Fruit fly (Drosophila melanogaster) whole organism, larva: ENCODE data around the gene GATAd.

Experiments used
- noc ChIP-seq: fragments of 200-800 bp; sonication (Bioruptor generic); optimal IDR thresholded peaks from 3 replicates; lab custom pipeline; 2019; ENCODE audit warnings: missing biosample characterization, mild to moderate bottlenecking, missing genetic modification characterization, moderate library complexity

The GATAd gene

DNA sequence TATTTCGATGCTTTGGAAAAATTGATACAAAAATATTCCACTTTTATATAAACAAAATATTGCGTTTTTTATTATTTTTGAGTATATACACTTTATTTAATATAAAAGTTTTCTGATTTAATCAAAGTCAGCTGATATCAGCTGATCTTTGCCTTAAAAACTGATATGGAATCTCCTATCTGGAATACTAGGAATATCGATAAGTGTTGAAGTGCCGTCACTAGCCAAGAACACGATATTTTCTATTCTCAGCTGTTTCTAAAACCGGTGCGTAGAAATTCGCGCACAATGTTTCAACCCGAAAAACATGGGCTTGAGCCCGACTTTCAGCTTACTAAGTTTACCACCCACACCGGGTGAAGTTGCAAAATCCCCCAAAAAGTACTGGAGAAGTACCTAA is 8.9 kb downstream of the GATAd start, which contains the start of gene Sps2:
TSS of gene Sps2 (plus strand) at position 124 of the 400 bp plus-strand sequence.
- TF ChIP-seq noc (tag; lab: Kevin White, UChicago), result no peak

- TF ChIP-seq noc (tag; lab: Kevin White, UChicago), result no peak
These were observed 10.6 kb downstream of the GATAd start, which contains the start of gene Frmd5 for dm6 chr2L:10344029-10344606. Gene Frmd5 (plus strand): TSS chr2L:10344442.

- TF ChIP-seq noc (tag; lab: Kevin White, UChicago), result no peak
These were observed 17.6 kb downstream of the GATAd start for dm6 chr2L:10351130-10351529.

- TF ChIP-seq noc (tag; lab: Kevin White, UChicago), result no peak
These were observed 20.3 kb downstream of the GATAd start, which contains the start of gene CG34367 for dm6 chr2L:10353871-10354270. Gene CG34367 (minus strand): TSS chr2L:10353905.

DNA sequence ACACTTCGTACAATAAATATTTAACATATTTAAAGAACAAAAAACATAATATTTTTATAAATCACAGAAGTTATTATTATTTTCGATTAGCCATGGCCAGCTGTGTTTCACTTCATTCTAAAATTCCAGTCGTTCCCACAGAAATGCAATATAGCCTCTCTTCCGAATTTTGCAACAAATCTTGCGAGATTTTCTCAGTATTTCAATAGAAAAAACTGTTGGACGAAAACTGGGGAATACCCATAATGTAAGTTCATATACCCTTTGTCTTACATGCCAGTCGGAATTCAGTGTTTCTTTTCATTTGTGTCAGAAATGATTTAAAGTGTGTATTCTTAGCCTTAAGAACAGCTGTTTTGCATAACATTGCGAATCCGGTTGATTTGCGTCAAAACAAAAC is 23.0 kb downstream of the GATAd start, which contains the start of the genes CtsL4 and ClpP:
TSS of gene CtsL4 (minus strand) at position 90 of the 400 bp plus-strand sequence.
TSS of gene ClpP (plus strand) at position 288 of the 400 bp plus-strand sequence.
- no peak for TF ChIP-seq noc (tag; lab: Kevin White, UChicago)

dm6 chr2L:10362408-10363067 is 29.0 kb downstream of the GATAd start, which contains the start of the genes Cand1 and pim:
Gene Cand1 (minus strand): TSS chr2L:10362707.
Gene pim (plus strand): TSS chr2L:10362989.
- no peak for TF ChIP-seq noc (tag; lab: Kevin White, UChicago)

DNA sequence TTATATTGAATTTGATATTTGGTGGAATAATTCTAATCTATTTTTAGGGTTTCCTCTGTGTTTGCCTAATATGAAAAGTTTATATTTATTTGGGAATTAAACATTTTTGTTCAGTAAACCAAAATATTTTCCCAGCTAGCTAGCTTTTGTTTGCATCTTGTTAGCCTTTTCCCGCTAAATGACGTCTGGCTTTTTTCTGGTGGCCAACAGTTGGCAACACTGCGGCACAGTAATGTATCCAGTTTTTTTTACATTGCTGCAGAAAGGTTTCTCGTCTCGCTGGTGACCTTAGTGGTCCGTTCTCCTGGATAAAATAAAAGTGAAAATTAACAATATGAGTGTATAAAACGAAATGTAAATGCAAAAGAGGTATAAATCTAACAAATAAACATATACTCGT is 30.7 kb downstream of the GATAd start, which contains the start of gene lft:
TSS of gene lft (plus strand) at position 243 of the 400 bp plus-strand sequence.
- no peak for TF ChIP-seq noc (tag; lab: Kevin White, UChicago)

DNA sequence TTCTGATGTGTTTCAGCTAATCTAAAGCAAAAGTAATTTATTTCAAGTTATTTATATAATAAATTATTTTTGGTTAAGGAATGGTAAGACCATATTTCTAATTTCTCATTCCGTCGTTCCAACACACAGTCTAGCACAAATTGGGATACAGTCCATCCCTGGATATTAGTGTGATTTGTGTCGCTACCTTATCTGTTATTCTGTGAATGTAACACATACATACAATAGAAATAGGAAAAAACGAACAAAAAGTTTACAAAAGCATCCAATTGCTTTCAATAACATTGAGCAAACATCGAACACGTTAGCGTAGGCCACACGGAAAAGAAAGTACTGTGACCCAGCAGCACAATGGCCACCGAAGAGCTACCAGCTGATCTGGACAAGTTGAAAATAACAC is 33.0 kb downstream of the GATAd start, which contains the start of gene CG5056:
TSS of gene CG5056 (plus strand) at position 168 of the 400 bp plus-strand sequence.
- no peak for TF ChIP-seq noc (tag; lab: Kevin White, UChicago)

DNA sequence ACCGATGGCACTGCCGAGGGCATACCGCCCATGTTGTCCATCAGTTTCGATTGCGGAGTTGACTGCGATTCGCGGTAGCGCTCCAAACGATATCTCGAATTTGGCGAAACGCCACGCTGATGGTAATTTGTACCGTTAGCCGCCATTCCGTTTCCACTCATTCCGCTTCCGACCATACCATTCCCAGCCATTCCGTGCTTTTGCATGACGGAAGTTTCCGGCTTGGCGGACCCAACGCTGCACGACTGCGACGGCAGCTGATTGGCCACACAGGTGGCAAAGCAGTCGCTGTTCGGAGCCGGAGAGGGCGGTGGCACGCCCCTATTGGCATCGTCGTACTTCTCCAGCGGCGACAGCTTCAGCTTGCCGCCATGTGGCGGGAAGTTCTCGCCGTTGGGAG is 38.8 kb downstream of the GATAd start:
- TF ChIP-seq noc (tag; lab: Kevin White, UChicago), result no peak

dm6 chr2L:10373605-10374269 is 40.2 kb downstream of the GATAd start, which contains the start of gene rho-5:
Gene rho-5 (minus strand): TSS chr2L:10373900.
- TF ChIP-seq noc (tag; lab: Kevin White, UChicago), result no peak

dm6 chr2L:10375464-10376236 is 42.1 kb downstream of the GATAd start, which contains the start of the genes CG33303 and dpr19:
Gene CG33303 (minus strand): TSS chr2L:10375757.
Gene dpr19 (plus strand): TSS chr2L:10376168.
- TF ChIP-seq noc (tag; lab: Kevin White, UChicago), result peak; percentile 11

dm6 chr2L:10376276-10376675 is 42.7 kb downstream of the GATAd start:
- no peak for TF ChIP-seq noc (tag; lab: Kevin White, UChicago)

- no peak for TF ChIP-seq noc (tag; lab: Kevin White, UChicago)
These were observed 45.1 kb downstream of the GATAd start for dm6 chr2L:10378631-10379030.

- no peak for TF ChIP-seq noc (tag; lab: Kevin White, UChicago)
These were observed 46.3 kb downstream of the GATAd start, which contains the start of gene gny for dm6 chr2L:10379865-10380264. Gene gny (plus strand): TSS chr2L:10380103.
